Fruit fly (Drosophila melanogaster) whole organism, prepupa: ENCODE data around the gene CG10973.

Experiments used
- CG10631 ChIP-seq: fragments of 200-800 bp; sonication (Bioruptor generic); optimal IDR thresholded peaks from 2 replicates; lab custom pipeline; 2016; ENCODE audit warnings: missing biosample characterization, missing genetic modification characterization
- CG10669 ChIP-seq: fragments of 200-800 bp; sonication (Bioruptor generic); optimal IDR thresholded peaks from 3 replicates; lab custom pipeline; 2018; ENCODE audit warnings: missing biosample characterization, mild to moderate bottlenecking, missing genetic modification characterization, moderate library complexity
- CG11294 ChIP-seq: fragments of 200-800 bp; sonication (Bioruptor generic); IDR thresholded peaks from 2 replicates; pipeline ENCODE4 v1.3.6; 2022; ENCODE audit warnings: missing biosample characterization, missing genetic modification characterization
- CG11902 ChIP-seq: fragments of 200-800 bp; sonication (Bioruptor generic); optimal IDR thresholded peaks from 3 replicates; lab custom pipeline; 2016; ENCODE audit warnings: missing biosample characterization, missing genetic modification characterization
- CG15336 ChIP-seq: fragments of 200-800 bp; sonication (Bioruptor generic); IDR thresholded peaks from 2 replicates; pipeline ENCODE4 v1.3.6; 2022; ENCODE audit warnings: missing biosample characterization, missing genetic modification characterization
- CG1621 ChIP-seq: fragments of 200-800 bp; sonication (Bioruptor generic); optimal IDR thresholded peaks from 3 replicates; lab custom pipeline; 2018; ENCODE audit warnings: missing biosample characterization, mild to moderate bottlenecking, missing genetic modification characterization
- CG16779 ChIP-seq: fragments of 200-800 bp; sonication (Bioruptor generic); optimal IDR thresholded peaks from 3 replicates; lab custom pipeline; 2017; ENCODE audit warnings: missing biosample characterization, mild to moderate bottlenecking, missing genetic modification characterization
- CG3032 ChIP-seq: fragments of 200-800 bp; optimal IDR thresholded peaks from 2 replicates; lab custom pipeline; 2019; ENCODE audit warnings: missing biosample characterization, mild to moderate bottlenecking, missing genetic modification characterization, moderate library complexity
- CG31627 ChIP-seq: fragments of 200-800 bp; sonication (Bioruptor generic); optimal IDR thresholded peaks from 3 replicates; lab custom pipeline; 2016; ENCODE audit warnings: missing biosample characterization, missing genetic modification characterization
- CG32006 ChIP-seq: fragments of 200-800 bp; sonication (Bioruptor generic); optimal IDR thresholded peaks from 3 replicates; lab custom pipeline; 2017; ENCODE audit warnings: missing biosample characterization, mild to moderate bottlenecking, missing genetic modification characterization
- CG3919 ChIP-seq: fragments of 200-800 bp; sonication (Bioruptor generic); optimal IDR thresholded peaks from 3 replicates; lab custom pipeline; 2016; ENCODE audit warnings: missing biosample characterization, missing genetic modification characterization
- CG4318 ChIP-seq: fragments of 200-800 bp; sonication (Bioruptor generic); optimal IDR thresholded peaks from 3 replicates; lab custom pipeline; 2017; ENCODE audit warnings: missing biosample characterization, mild to moderate bottlenecking, missing genetic modification characterization
- CG6163 ChIP-seq: fragments of 200-800 bp; sonication (Bioruptor generic); IDR thresholded peaks from 3 replicates; pipeline ENCODE4 v1.3.6; 2022; ENCODE audit warnings: missing biosample characterization, missing genetic modification characterization
- CG6276 ChIP-seq: fragments of 200-800 bp; sonication (Bioruptor generic); optimal IDR thresholded peaks from 2 replicates; lab custom pipeline; 2017; ENCODE audit warnings: missing biosample characterization, mild to moderate bottlenecking, missing genetic modification characterization
- CG6854 ChIP-seq: fragments of 200-800 bp; sonication (Bioruptor generic); optimal IDR thresholded peaks from 2 replicates; lab custom pipeline; 2017; ENCODE audit warnings: missing biosample characterization, mild to moderate bottlenecking, missing genetic modification characterization
- CG8632 ChIP-seq: fragments of 200-800 bp; sonication (Bioruptor generic); optimal IDR thresholded peaks from 3 replicates; lab custom pipeline; 2016; ENCODE audit warnings: missing biosample characterization, missing genetic modification characterization
- CG9139 ChIP-seq: fragments of 200-800 bp; sonication (Bioruptor generic); optimal IDR thresholded peaks from 3 replicates; lab custom pipeline; 2017; ENCODE audit warnings: missing biosample characterization, mild to moderate bottlenecking, missing genetic modification characterization
- Ets21C ChIP-seq: fragments of 200-800 bp; sonication (Bioruptor generic); optimal IDR thresholded peaks from 3 replicates; lab custom pipeline; 2016; ENCODE audit warnings: missing biosample characterization, missing genetic modification characterization
- Ets96B ChIP-seq: fragments of 200-800 bp; optimal IDR thresholded peaks from 2 replicates; lab custom pipeline; 2019; ENCODE audit warnings: missing biosample characterization, mild to moderate bottlenecking, missing genetic modification characterization, moderate library complexity
- Hr39 ChIP-seq: fragments of 200-800 bp; sonication (Bioruptor generic); optimal IDR thresholded peaks from 2 replicates; lab custom pipeline; 2016; ENCODE audit warnings: missing biosample characterization, missing genetic modification characterization
- Smox ChIP-seq: fragments of 200-800 bp; sonication (Bioruptor generic); optimal IDR thresholded peaks from 3 replicates; lab custom pipeline; 2016; ENCODE audit warnings: missing biosample characterization, missing genetic modification characterization
- Sox14 ChIP-seq: fragments of 200-800 bp; sonication (Bioruptor generic); optimal IDR thresholded peaks from 3 replicates; lab custom pipeline; 2016; ENCODE audit warnings: missing biosample characterization, missing genetic modification characterization
- Sox15 ChIP-seq: fragments of 200-800 bp; sonication (Bioruptor generic); optimal IDR thresholded peaks from 3 replicates; lab custom pipeline; 2016; ENCODE audit warnings: missing biosample characterization, missing genetic modification characterization
- achi ChIP-seq: fragments of 200-800 bp; sonication (Bioruptor generic); optimal IDR thresholded peaks from 3 replicates; lab custom pipeline; 2016; ENCODE audit warnings: missing biosample characterization, missing genetic modification characterization
- cyc ChIP-seq: fragments of 200-800 bp; sonication (Bioruptor generic); optimal IDR thresholded peaks from 3 replicates; lab custom pipeline; 2016; ENCODE audit warnings: missing biosample characterization, missing genetic modification characterization
- dac ChIP-seq: fragments of 200-800 bp; sonication (Bioruptor generic); optimal IDR thresholded peaks from 2 replicates; lab custom pipeline; 2017; ENCODE audit warnings: missing biosample characterization, mild to moderate bottlenecking, missing genetic modification characterization
- eg ChIP-seq: fragments of 200-800 bp; sonication (Bioruptor generic); IDR thresholded peaks from 3 replicates; pipeline ENCODE4 v1.3.6; 2022; ENCODE audit warnings: missing biosample characterization, missing genetic modification characterization
- fd59A ChIP-seq: fragments of 200-800 bp; sonication (Bioruptor generic); optimal IDR thresholded peaks from 2 replicates; lab custom pipeline; 2017; ENCODE audit warnings: missing biosample characterization, mild to moderate bottlenecking, missing genetic modification characterization, missing genetic modification reagents
- fd85E ChIP-seq: fragments of 200-800 bp; sonication (Bioruptor generic); optimal IDR thresholded peaks from 3 replicates; lab custom pipeline; 2016; ENCODE audit warnings: missing biosample characterization, missing genetic modification characterization
- lz ChIP-seq: fragments of 200-800 bp; sonication (Bioruptor generic); optimal IDR thresholded peaks from 3 replicates; lab custom pipeline; 2016; ENCODE audit warnings: missing biosample characterization, missing genetic modification characterization
- pdm3 ChIP-seq: fragments of 200-800 bp; sonication (Bioruptor generic); optimal IDR thresholded peaks from 3 replicates; lab custom pipeline; 2016; ENCODE audit warnings: missing biosample characterization, missing genetic modification characterization
- spab ChIP-seq: fragments of 200-800 bp; sonication (Bioruptor generic); optimal IDR thresholded peaks from 2 replicates; lab custom pipeline; 2017; ENCODE audit warnings: missing biosample characterization, mild to moderate bottlenecking, missing genetic modification characterization, missing genetic modification reagents
- ss ChIP-seq, 2 experiments: fragments of 200-800 bp; sonication (Bioruptor generic); optimal IDR thresholded peaks; 2 replicates in 1 of 2; 3 replicates in 1 of 2; lab custom pipeline; 2017 to 2018; ENCODE audit warnings: mild to moderate bottlenecking in 2 of 2, missing biosample characterization in 2 of 2, missing genetic modification characterization in 2 of 2, moderate library complexity in 1 of 2
- svp ChIP-seq: fragments of 200-800 bp; sonication (Bioruptor generic); peaks from one replicate; lab custom pipeline; 2016; ENCODE audit warnings: missing biosample characterization, missing genetic modification characterization
- topi ChIP-seq: fragments of 200-800 bp; sonication (Bioruptor generic); optimal IDR thresholded peaks from 3 replicates; lab custom pipeline; 2016; ENCODE audit warnings: missing biosample characterization, missing genetic modification characterization
- vri ChIP-seq: fragments of 200-800 bp; sonication (Bioruptor generic); optimal IDR thresholded peaks from 3 replicates; lab custom pipeline; 2016; ENCODE audit warnings: missing biosample characterization, mild to moderate bottlenecking, missing genetic modification characterization

The CG10973 gene

dm6 chr3L:12725749-12726148 is 28.8 kb downstream of the CG10973 start (continued):
- TF ChIP-seq fd59A (GFP tag; lab: Kevin White, UChicago) (no peak), CG10669 (peak; percentile 48), CG11902 (no peak), CG4318 (no peak), CG6276 (GFP tag; lab: Kevin White, UChicago) (no peak), lz (GFP tag; lab: Kevin White, UChicago) (peak; percentile 38), CG1621 (peak; percentile 16), CG6854 (GFP tag; lab: Kevin White, UChicago) (no peak), CG3919 (GFP tag; lab: Kevin White, UChicago) (peak; percentile 71), svp (GFP tag; lab: Kevin White, UChicago) (peak; percentile 79), achi (GFP tag; lab: Kevin White, UChicago) (peak; percentile 34), CG31627 (GFP tag; lab: Kevin White, UChicago) (peak; percentile 38), CG10631 (GFP tag; lab: Kevin White, UChicago) (peak; percentile 38), pdm3 (GFP tag; lab: Kevin White, UChicago) (peak; percentile 10)
- TF ChIP-seq, all 60 proteins: peak for 32

- TF ChIP-seq cyc (GFP tag; lab: Kevin White, UChicago) (no peak), svp (GFP tag; lab: Kevin White, UChicago) (peak; percentile 59), CG8632 (GFP tag; lab: Kevin White, UChicago) (no peak), CG16779 (tag; lab: Kevin White, UChicago) (no peak), eg (GFP tag; lab: Robert Waterston, UW) (no peak), CG4318 (no peak)
Observed at dm6 chr3L:12720699-12721098, 33.9 kb downstream of the CG10973 start.

dm6 chr3L:12717621-12718020 is 37.0 kb downstream of the CG10973 start:
- TF ChIP-seq CG16779 (tag; lab: Kevin White, UChicago) (no peak), svp (GFP tag; lab: Kevin White, UChicago) (no peak), dac (GFP tag; lab: Kevin White, UChicago) (no peak), CG11294 (GFP tag; lab: Robert Waterston, UW) (no peak), CG32006 (GFP tag; lab: Kevin White, UChicago) (no peak), spab (no peak), CG31627 (GFP tag; lab: Kevin White, UChicago) (no peak), Hr39 (GFP tag; lab: Kevin White, UChicago) (no peak), Ets21C (no peak), Ets96B (tag; lab: Kevin White, UChicago) (no peak), topi (no peak), CG11902 (no peak), CG10669 (no peak), CG9139 (GFP tag; lab: Kevin White, UChicago) (no peak), Sox15 (GFP tag; lab: Kevin White, UChicago) (no peak), CG15336 (no peak), CG1621 (no peak)

- TF ChIP-seq CG10631 (GFP tag; lab: Kevin White, UChicago) (no peak), CG6163 (GFP tag; lab: Robert Waterston, UW) (no peak), Smox (GFP tag; lab: Kevin White, UChicago) (no peak), Ets96B (tag; lab: Kevin White, UChicago) (no peak)
- TF ChIP-seq, all 60 proteins: peak for 0
Observed at dm6 chr3L:12716661-12717060, 37.9 kb downstream of the CG10973 start.

dm6 chr3L:12714588-12715196 is 39.9 kb downstream of the CG10973 start:
- no peak for TF ChIP-seq Sox15 (GFP tag; lab: Kevin White, UChicago)
- no peak for TF ChIP-seq Sox14 (GFP tag; lab: Kevin White, UChicago)
- no peak for TF ChIP-seq cyc (GFP tag; lab: Kevin White, UChicago)
- no peak for TF ChIP-seq vri (GFP tag; lab: Kevin White, UChicago)
- no peak for TF ChIP-seq fd85E
- no peak for TF ChIP-seq CG8632 (GFP tag; lab: Kevin White, UChicago)
- TF ChIP-seq Hr39 (GFP tag; lab: Kevin White, UChicago) = no peak
- TF ChIP-seq CG3032 (tag; lab: Kevin White, UChicago) = no peak
- TF ChIP-seq eg (GFP tag; lab: Robert Waterston, UW) = no peak
- no peak for TF ChIP-seq ss (GFP tag; optimal IDR thresholded peaks at IDR 0.05; lab: Kevin White, UChicago)
